Fruit fly (Drosophila melanogaster): ENCODE measurements around the gene NUCB1.

Gene NUCB1

dm6 chr3L:17802107-17802506 lies at the start of gene NUCB1 (continued):
- no peak for TF ChIP-seq mld (GFP tag; IDR thresholded peaks at IDR 0.05; ENCODE audit: partially characterized antibody)
- peak; percentile 60 for TF ChIP-seq CG14710 (tag; optimal IDR thresholded peaks at IDR 0.05)
- TF ChIP-seq CG32767 (GFP tag; IDR thresholded peaks at IDR 0.05), result no peak
- no peak for TF ChIP-seq ken (GFP tag; IDR thresholded peaks at IDR 0.05)
- no peak for TF ChIP-seq pnt (GFP tag; optimal IDR thresholded peaks at IDR 0.05)
- no peak for TF ChIP-seq dimm (GFP tag; IDR thresholded peaks at IDR 0.05)
- no peak for TF ChIP-seq CG30431 (GFP tag; optimal IDR thresholded peaks at IDR 0.05)
- TF ChIP-seq Dip2 (GFP tag; IDR thresholded peaks at IDR 0.05), result no peak
- TF ChIP-seq her (GFP tag; optimal IDR thresholded peaks at IDR 0.05), result no peak
- TF ChIP-seq ci (GFP tag; IDR thresholded peaks at IDR 0.05), result peak; percentile 60
- no peak for TF ChIP-seq p53 (GFP tag; optimal IDR thresholded peaks at IDR 0.05)
- TF ChIP-seq CG9727 (GFP tag; optimal IDR thresholded peaks at IDR 0.05), result peak; percentile 2
- 0 out of 2 replicates have a peak, but pooled peaks have one; percentile 2 for TF ChIP-seq Scr (GFP tag; IDR thresholded peaks at IDR 0.05; ENCODE audit: partially characterized antibody)
- no peak for TF ChIP-seq CG34422 (GFP tag; IDR thresholded peaks at IDR 0.05)
- TF ChIP-seq tin (GFP tag; optimal IDR thresholded peaks at IDR 0.05), result peak; percentile 3
- TF ChIP-seq ems (GFP tag; optimal IDR thresholded peaks at IDR 0.05), result peak; percentile 30
- TF ChIP-seq CG7786 (GFP tag; optimal IDR thresholded peaks at IDR 0.05), result peak; percentile 7
- TF ChIP-seq pb (GFP tag; optimal IDR thresholded peaks at IDR 0.05), result peak; percentile 20
- no peak for TF ChIP-seq br (optimal IDR thresholded peaks at IDR 0.05)
- TF ChIP-seq CG15601 (tag; optimal IDR thresholded peaks at IDR 0.05), result no peak
- no peak for TF ChIP-seq oc (tag; optimal IDR thresholded peaks at IDR 0.05)
- no peak for TF ChIP-seq jigr1 (GFP tag; IDR thresholded peaks at IDR 0.05)
- TF ChIP-seq CG2199 (GFP tag; IDR thresholded peaks at IDR 0.05), result no peak
- no peak for TF ChIP-seq Hr78 (GFP tag; optimal IDR thresholded peaks at IDR 0.05)
- TF ChIP-seq Hey (tag; optimal IDR thresholded peaks at IDR 0.05), result no peak
- no peak for TF ChIP-seq CG11504 (tag; optimal IDR thresholded peaks at IDR 0.05)
- peak; percentile 13 for TF ChIP-seq HLH54F (GFP tag; optimal IDR thresholded peaks at IDR 0.05)
- peak; percentile 82 for TF ChIP-seq YL-1 (GFP tag; optimal IDR thresholded peaks at IDR 0.05)
- TF ChIP-seq CG17359 (tag; optimal IDR thresholded peaks at IDR 0.05), result no peak
- no peak for TF ChIP-seq CG2889 (GFP tag; IDR thresholded peaks at IDR 0.05)
- no peak for TF ChIP-seq C15 (GFP tag; IDR thresholded peaks at IDR 0.05)
- TF ChIP-seq wdn (GFP tag; IDR thresholded peaks at IDR 0.05), result no peak
- no peak for TF ChIP-seq Kr (GFP tag; optimal IDR thresholded peaks at IDR 0.05)
- peak; percentile 7 for TF ChIP-seq gcm2 (GFP tag; optimal IDR thresholded peaks at IDR 0.05)
- peak; percentile 54 for TF ChIP-seq dm (GFP tag; optimal IDR thresholded peaks at IDR 0.05)
- TF ChIP-seq Eip74EF (GFP tag; optimal IDR thresholded peaks at IDR 0.05), result no peak
- no peak for TF ChIP-seq Lpt (GFP tag; optimal IDR thresholded peaks at IDR 0.05)
- TF ChIP-seq ranshi (GFP tag; IDR thresholded peaks at IDR 0.05), result 0 out of 2 replicates have a peak, but pooled peaks have one; percentile 14
- peak; percentile 40 for TF ChIP-seq ind (GFP tag; optimal IDR thresholded peaks at IDR 0.05)
- peak; percentile 94 for TF ChIP-seq CG4617 (GFP tag; optimal IDR thresholded peaks at IDR 0.05; ENCODE audit: borderline replicate concordance)
- TF ChIP-seq jumu (GFP tag; optimal IDR thresholded peaks at IDR 0.05), result peak; percentile 8
- no peak for TF ChIP-seq CG11398 (GFP tag; optimal IDR thresholded peaks at IDR 0.05)
- TF ChIP-seq run (tag; optimal IDR thresholded peaks at IDR 0.05), result no peak
- peak; percentile 60 for TF ChIP-seq Myb (GFP tag; optimal IDR thresholded peaks at IDR 0.05)
- no peak for TF ChIP-seq Ada2b (GFP tag; IDR thresholded peaks at IDR 0.05)
- no peak for TF ChIP-seq CG18764 (GFP tag; optimal IDR thresholded peaks at IDR 0.05)
- TF ChIP-seq Meics (GFP tag; optimal IDR thresholded peaks at IDR 0.05), result peak; percentile 23
- peak; percentile 7 for TF ChIP-seq CG8089 (GFP tag; optimal IDR thresholded peaks at IDR 0.05)
- peak; percentile 23 for TF ChIP-seq Sry-β (GFP tag; optimal IDR thresholded peaks at IDR 0.05)
- no peak for TF ChIP-seq CG6272 (GFP tag; IDR thresholded peaks at IDR 0.05)
- no peak for TF ChIP-seq D19B (GFP tag; optimal IDR thresholded peaks at IDR 0.05)
- TF ChIP-seq CG7928 (GFP tag; optimal IDR thresholded peaks at IDR 0.05), result peak; percentile 0

All from whole organism, embryonic.